Worm (Caenorhabditis elegans) whole organism, midembryonic: ENCODE data around the gene C16D9.9.

Experiments
- T22C8.4 ChIP-seq: fragments of 200-800 bp; sonication (Bioruptor generic); IDR thresholded peaks from 2 replicates; pipeline ENCODE4 v1.3.6; 2022; ENCODE audit warnings: missing genetic modification characterization, missing compliant biosample characterization
- flt-1 ChIP-seq: fragments of 200-800 bp; sonication (Bioruptor generic); IDR thresholded peaks from 2 replicates; pipeline ENCODE4 v1.3.6; 2022; ENCODE audit warnings: missing genetic modification characterization, missing compliant biosample characterization
- med-1 ChIP-seq: sonication (generic microtip); optimal IDR thresholded peaks from 2 replicates; lab custom pipeline; 2017; ENCODE audit warnings: missing genetic modification characterization, mild to moderate bottlenecking, missing compliant biosample characterization, antibody characterized with exemption, missing genetic modification reagents; ENCODE audit not compliant: insufficient read depth
- tab-1 ChIP-seq: fragments of 200-800 bp; sonication (Bioruptor generic); IDR thresholded peaks from 2 replicates; pipeline ENCODE4 v1.3.6; 2022; ENCODE audit warnings: missing genetic modification characterization, missing compliant biosample characterization
- ztf-29 ChIP-seq: fragments of 200-800 bp; sonication (Bioruptor generic); IDR thresholded peaks from 2 replicates; pipeline ENCODE4 v1.3.6; 2022; ENCODE audit warnings: missing genetic modification reagents, missing genetic modification characterization, missing compliant biosample characterization

DNA sequence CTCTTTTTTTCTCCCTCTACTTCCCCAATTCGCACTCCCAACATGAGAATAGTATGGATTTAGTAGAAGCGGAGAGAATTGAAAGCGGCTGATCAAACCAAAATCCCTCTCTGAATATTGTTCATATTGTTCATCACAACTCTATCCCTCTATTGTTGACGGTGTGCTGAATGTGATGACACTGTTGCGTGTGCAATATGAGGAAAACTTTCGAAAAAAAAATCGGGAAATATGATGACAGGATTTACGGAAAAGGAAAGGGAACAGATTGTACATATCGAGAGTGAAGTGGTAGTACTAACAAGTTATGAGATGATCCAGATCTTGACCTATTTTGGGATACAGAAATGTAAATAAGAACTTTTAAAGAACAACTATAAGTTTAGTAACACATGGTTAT is 31.8 kb downstream of the C16D9.9 start, which contains the start of gene smex-1:
- TF ChIP-seq T22C8.4 (GFP tag; lab: Robert Waterston, UW) (no peak), tab-1 (no peak), med-1 (GFP tag; lab: Kevin White, UChicago) (no peak), flt-1 (GFP tag; lab: Robert Waterston, UW) (no peak), ztf-29 (GFP tag; lab: Robert Waterston, UW) (no peak)
